Worm (Caenorhabditis elegans) whole organism, L2 larva: Measurements from ENCODE around the gene srb-5.
A peak's percentile ranks its signal among the peaks of the same experiment; 100 is the strongest.

ENCODE experiments used
- aly-2 ChIP-seq: fragments of 150-350 bp; optimal IDR thresholded peaks from 2 replicates; lab custom pipeline; 2014; ENCODE audit warnings: missing biosample characterization, missing genetic modification characterization
- ceh-82 ChIP-seq: fragments of 150-350 bp; optimal IDR thresholded peaks from 2 replicates; lab custom pipeline; 2014; ENCODE audit warnings: missing biosample characterization, missing genetic modification characterization
- crh-2 ChIP-seq: sonication (generic microtip); optimal IDR thresholded peaks from 2 replicates; lab custom pipeline; 2017; ENCODE audit warnings: missing biosample characterization, missing genetic modification characterization
- dmd-4 ChIP-seq: sonication (generic microtip); optimal IDR thresholded peaks from 2 replicates; lab custom pipeline; 2017; ENCODE audit warnings: missing biosample characterization, missing genetic modification characterization
- lin-13 ChIP-seq: fragments of 150-350 bp; optimal IDR thresholded peaks from 2 replicates; lab custom pipeline; 2014; ENCODE audit warnings: missing biosample characterization, missing genetic modification reagents, missing genetic modification characterization
- nhr-237 ChIP-seq: fragments of 150-350 bp; optimal IDR thresholded peaks from 2 replicates; lab custom pipeline; 2014; ENCODE audit warnings: missing biosample characterization, missing genetic modification characterization
- nhr-6 ChIP-seq: fragments of 150-350 bp; optimal IDR thresholded peaks from 2 replicates; lab custom pipeline; 2014; ENCODE audit warnings: missing biosample characterization, missing genetic modification characterization
- nhr-77 ChIP-seq: fragments of 150-350 bp; optimal IDR thresholded peaks from 2 replicates; lab custom pipeline; 2014; ENCODE audit warnings: missing biosample characterization, missing genetic modification characterization
- skn-1 ChIP-seq: sonication (generic microtip); optimal IDR thresholded peaks from 2 replicates; lab custom pipeline; 2017; ENCODE audit warnings: missing biosample characterization, missing genetic modification characterization
- snpc-4 ChIP-seq: fragments of 150-350 bp; optimal IDR thresholded peaks from 2 replicates; lab custom pipeline; 2014; ENCODE audit warnings: missing biosample characterization, missing genetic modification characterization
- unc-39 ChIP-seq: fragments of 150-350 bp; optimal IDR thresholded peaks from 2 replicates; lab custom pipeline; 2014; ENCODE audit warnings: missing biosample characterization, missing genetic modification characterization
- unc-62 ChIP-seq: fragments of 150-350 bp; optimal IDR thresholded peaks from 2 replicates; lab custom pipeline; 2014; ENCODE audit warnings: missing biosample characterization, missing genetic modification reagents, missing genetic modification characterization

- TF ChIP-seq unc-62 (GFP tag; lab: Kevin White, UChicago) (no peak), unc-39 (no peak), nhr-237 (no peak), ceh-82 (tag; lab: Kevin White, UChicago) (no peak), aly-2 (tag; lab: Kevin White, UChicago) (no peak), nhr-6 (tag; lab: Kevin White, UChicago) (no peak), lin-13 (GFP tag; lab: Kevin White, UChicago) (no peak), nhr-77 (tag; lab: Kevin White, UChicago) (no peak), snpc-4 (tag; lab: Kevin White, UChicago) (no peak), dmd-4 (tag; lab: Kevin White, UChicago) (no peak), crh-2 (tag; lab: Kevin White, UChicago) (no peak), skn-1 (tag; lab: Kevin White, UChicago) (peak; percentile 6)
Measured at ce11 chrII:5202930-5203329, 39.7 kb upstream of the srb-5 start, which contains the start of gene ampd-1.
